Worm (Caenorhabditis elegans) whole organism, L3 larva: ENCODE measurements around the gene C27A2.8.

Source experiments
- R02D3.7 ChIP-seq: fragments of 150-350 bp; optimal IDR thresholded peaks from 2 replicates; lab custom pipeline; 2014; ENCODE audit warnings: missing biosample characterization, missing genetic modification characterization
- ZK546.5 ChIP-seq: sonication (generic microtip); optimal IDR thresholded peaks from 2 replicates; lab custom pipeline; 2017; ENCODE audit warnings: missing biosample characterization, missing genetic modification characterization
- aly-2 ChIP-seq: fragments of 150-350 bp; optimal IDR thresholded peaks from 2 replicates; lab custom pipeline; 2014; ENCODE audit warnings: missing biosample characterization, missing genetic modification characterization
- ama-1 ChIP-seq: fragments of 150-350 bp; optimal IDR thresholded peaks from 2 replicates; lab custom pipeline; 2018
- ceh-16 ChIP-seq: sonication (generic microtip); optimal IDR thresholded peaks from 2 replicates; lab custom pipeline; 2017; ENCODE audit warnings: missing biosample characterization, missing genetic modification characterization
- ceh-28 ChIP-seq: fragments of 150-350 bp; optimal IDR thresholded peaks from 2 replicates; lab custom pipeline; 2014; ENCODE audit warnings: missing biosample characterization, missing genetic modification reagents, missing genetic modification characterization
- ceh-82 ChIP-seq: fragments of 150-350 bp; optimal IDR thresholded peaks from 2 replicates; lab custom pipeline; 2014; ENCODE audit warnings: missing biosample characterization, missing genetic modification characterization
- ceh-9 ChIP-seq: sonication (generic microtip); optimal IDR thresholded peaks from 2 replicates; lab custom pipeline; 2018; ENCODE audit warnings: missing biosample characterization, missing genetic modification characterization
- daf-12 ChIP-seq: fragments of 150-350 bp; optimal IDR thresholded peaks from 2 replicates; lab custom pipeline; 2014; ENCODE audit warnings: missing biosample characterization, missing genetic modification reagents, missing genetic modification characterization
- egl-27 ChIP-seq: sonication (generic microtip); optimal IDR thresholded peaks from 4 replicates; lab custom pipeline; 2017; ENCODE audit warnings: missing biosample characterization, missing genetic modification reagents, missing genetic modification characterization
- egl-5 ChIP-seq: fragments of 150-350 bp; optimal IDR thresholded peaks from 2 replicates; lab custom pipeline; 2017; ENCODE audit warnings: missing biosample characterization, missing genetic modification reagents, missing genetic modification characterization, inconsistent platforms
- elt-1 ChIP-seq: fragments of 150-350 bp; optimal IDR thresholded peaks from 2 replicates; lab custom pipeline; 2014; ENCODE audit warnings: missing biosample characterization, missing genetic modification characterization
- elt-2 ChIP-seq: sonication (generic microtip); optimal IDR thresholded peaks from 2 replicates; lab custom pipeline; 2016; ENCODE audit warnings: missing genetic modification reagents, mild to moderate bottlenecking, missing genetic modification characterization, missing compliant biosample characterization
- elt-3 ChIP-seq, 3 experiments: fragments of 150-350 bp in 1 of 3; sonication (generic microtip) in 2 of 3; optimal IDR thresholded peaks; 2 replicates in 2 of 3; 4 replicates in 1 of 3; lab custom pipeline; 2014 to 2017; ENCODE audit warnings: missing biosample characterization in 3 of 3, missing genetic modification characterization in 3 of 3
- eor-1 ChIP-seq, 2 experiments: fragments of 150-350 bp; optimal IDR thresholded peaks; 2 replicates each; lab custom pipeline; 2014 to 2018; ENCODE audit warnings: missing biosample characterization in 2 of 2, missing genetic modification characterization in 2 of 2
- fkh-10 ChIP-seq: sonication (generic microtip); optimal IDR thresholded peaks from 2 replicates; lab custom pipeline; 2017; ENCODE audit warnings: missing biosample characterization, missing genetic modification reagents, missing genetic modification characterization
- fkh-2 ChIP-seq: fragments of 150-350 bp; optimal IDR thresholded peaks from 2 replicates; lab custom pipeline; 2014; ENCODE audit warnings: missing biosample characterization, missing genetic modification reagents, missing genetic modification characterization
- fos-1 ChIP-seq: fragments of 150-350 bp; optimal IDR thresholded peaks from 2 replicates; lab custom pipeline; 2014; ENCODE audit warnings: missing biosample characterization, missing genetic modification characterization
- hmg-11 ChIP-seq: sonication (generic microtip); optimal IDR thresholded peaks from 2 replicates; lab custom pipeline; 2016; ENCODE audit warnings: missing genetic modification characterization, missing compliant biosample characterization
- jun-1 ChIP-seq: fragments of 150-350 bp; optimal IDR thresholded peaks from 2 replicates; lab custom pipeline; 2014; ENCODE audit warnings: missing biosample characterization, missing genetic modification reagents, missing genetic modification characterization
- lin-15B ChIP-seq: fragments of 150-350 bp; optimal IDR thresholded peaks from 2 replicates; lab custom pipeline; 2014; ENCODE audit warnings: missing biosample characterization, missing genetic modification characterization
- lin-39 ChIP-seq: fragments of 150-350 bp; optimal IDR thresholded peaks from 2 replicates; lab custom pipeline; 2018; ENCODE audit warnings: missing biosample characterization, missing genetic modification reagents, missing genetic modification characterization
- lsy-12 ChIP-seq: sonication (generic microtip); optimal IDR thresholded peaks from 2 replicates; lab custom pipeline; 2016; ENCODE audit warnings: mild to moderate bottlenecking, missing genetic modification characterization, missing compliant biosample characterization
- mdl-1 ChIP-seq: fragments of 150-350 bp; optimal IDR thresholded peaks from 2 replicates; lab custom pipeline; 2014; ENCODE audit warnings: missing biosample characterization, missing genetic modification characterization
- mml-1 ChIP-seq: fragments of 150-350 bp; sonication (generic microtip); optimal IDR thresholded peaks from 3 replicates; lab custom pipeline; 2014; ENCODE audit warnings: missing biosample characterization, missing genetic modification characterization
- nfya-1 ChIP-seq: sonication (generic microtip); optimal IDR thresholded peaks from 2 replicates; lab custom pipeline; 2017; ENCODE audit warnings: missing genetic modification characterization, mild to moderate bottlenecking, missing compliant biosample characterization, antibody characterized with exemption, moderate library complexity; ENCODE audit not compliant: insufficient read depth
- nhr-11 ChIP-seq: fragments of 150-350 bp; optimal IDR thresholded peaks from 2 replicates; lab custom pipeline; 2014; ENCODE audit warnings: missing biosample characterization, missing genetic modification characterization
- nhr-12 ChIP-seq: fragments of 150-350 bp; optimal IDR thresholded peaks from 2 replicates; lab custom pipeline; 2014; ENCODE audit warnings: missing biosample characterization, missing genetic modification characterization
- nhr-23 ChIP-seq: fragments of 150-350 bp; optimal IDR thresholded peaks from 2 replicates; lab custom pipeline; 2014; ENCODE audit warnings: missing biosample characterization, missing genetic modification reagents, missing genetic modification characterization
- nhr-237 ChIP-seq: fragments of 150-350 bp; optimal IDR thresholded peaks from 2 replicates; lab custom pipeline; 2014; ENCODE audit warnings: missing biosample characterization, missing genetic modification characterization
- nhr-25 ChIP-seq: sonication (generic microtip); optimal IDR thresholded peaks from 2 replicates; lab custom pipeline; 2017; ENCODE audit warnings: missing biosample characterization, missing genetic modification characterization
- nhr-28 ChIP-seq: fragments of 150-350 bp; optimal IDR thresholded peaks from 2 replicates; lab custom pipeline; 2014; ENCODE audit warnings: missing biosample characterization, missing genetic modification characterization
- nhr-43 ChIP-seq: sonication (generic microtip); optimal IDR thresholded peaks from 2 replicates; lab custom pipeline; 2016; ENCODE audit warnings: mild to moderate bottlenecking, missing genetic modification characterization, missing compliant biosample characterization; ENCODE audit not compliant: poor library complexity, severe bottlenecking
- nhr-67 ChIP-seq: fragments of 150-350 bp; optimal IDR thresholded peaks from 2 replicates; lab custom pipeline; 2014; ENCODE audit warnings: missing biosample characterization, missing genetic modification characterization
- nhr-76 ChIP-seq: fragments of 150-350 bp; sonication (generic microtip); optimal IDR thresholded peaks from 5 replicates; lab custom pipeline; 2014; ENCODE audit warnings: missing biosample characterization, missing genetic modification characterization
- nhr-77 ChIP-seq: fragments of 150-350 bp; optimal IDR thresholded peaks from 2 replicates; lab custom pipeline; 2014; ENCODE audit warnings: missing biosample characterization, missing genetic modification characterization
- pha-4 ChIP-seq: fragments of 150-350 bp; optimal IDR thresholded peaks from 2 replicates; lab custom pipeline; 2014; ENCODE audit warnings: missing biosample characterization, missing genetic modification reagents, missing genetic modification characterization
- pqm-1 ChIP-seq: fragments of 150-350 bp; optimal IDR thresholded peaks from 2 replicates; lab custom pipeline; 2017; ENCODE audit warnings: missing biosample characterization, missing genetic modification characterization, inconsistent platforms
- sea-2 ChIP-seq: fragments of 150-350 bp; sonication (generic microtip); optimal IDR thresholded peaks from 4 replicates; lab custom pipeline; 2014; ENCODE audit warnings: missing biosample characterization, missing genetic modification reagents, missing genetic modification characterization
- skn-1 ChIP-seq: fragments of 150-350 bp; optimal IDR thresholded peaks from 2 replicates; lab custom pipeline; 2014; ENCODE audit warnings: missing biosample characterization, missing genetic modification characterization
- snpc-4 ChIP-seq: fragments of 150-350 bp; optimal IDR thresholded peaks from 2 replicates; lab custom pipeline; 2014; ENCODE audit warnings: missing biosample characterization, missing genetic modification characterization
- tbx-2 ChIP-seq: sonication (generic microtip); optimal IDR thresholded peaks from 2 replicates; lab custom pipeline; 2016; ENCODE audit warnings: mild to moderate bottlenecking, missing genetic modification characterization, missing compliant biosample characterization
- unc-39 ChIP-seq: sonication (generic microtip); optimal IDR thresholded peaks from 4 replicates; lab custom pipeline; 2017; ENCODE audit warnings: missing biosample characterization, missing genetic modification characterization
- unc-62 ChIP-seq: fragments of 150-350 bp; sonication (generic microtip); optimal IDR thresholded peaks from 4 replicates; lab custom pipeline; 2014; ENCODE audit warnings: missing biosample characterization, missing genetic modification reagents, missing genetic modification characterization
- zag-1 ChIP-seq: fragments of 150-350 bp; optimal IDR thresholded peaks from 2 replicates; lab custom pipeline; 2014; ENCODE audit warnings: missing biosample characterization, missing genetic modification characterization
- ztf-11 ChIP-seq: fragments of 150-350 bp; optimal IDR thresholded peaks from 2 replicates; lab custom pipeline; 2014; ENCODE audit warnings: missing biosample characterization, missing genetic modification characterization
- ztf-4 ChIP-seq: fragments of 150-350 bp; optimal IDR thresholded peaks from 2 replicates; lab custom pipeline; 2014; ENCODE audit warnings: missing biosample characterization, missing genetic modification characterization

The C27A2.8 gene

ce11 chrII:5081124-5081913, 13.5 kb upstream of the C27A2.8 start, which contains the start of gene dsh-2:
Gene dsh-2, minus strand, starts transcription at chrII:5081174.
- TF ChIP-seq jun-1 (tag; lab: Kevin White, UChicago) (no peak), nhr-43 (tag; lab: Kevin White, UChicago) (peak; percentile 37), tbx-2 (no peak), egl-5 (tag; lab: Kevin White, UChicago) (no peak), nfya-1 (tag; lab: Kevin White, UChicago) (peak; percentile 65), nhr-77 (tag; lab: Kevin White, UChicago) (no peak), snpc-4 (tag; lab: Kevin White, UChicago) (peak; percentile 31), ceh-82 (no peak), mml-1 (no peak), eor-1 (tag; optimal IDR thresholded peaks at IDR 0.05; lab: Kevin White, UChicago) (no peak), pqm-1 (tag; lab: Kevin White, UChicago) (peak; percentile 49), R02D3.7 (tag; lab: Kevin White, UChicago) (no peak), nhr-76 (no peak), ZK546.5 (no peak), nhr-23 (peak; percentile 94), nhr-28 (tag; lab: Kevin White, UChicago) (no peak), mdl-1 (tag; lab: Kevin White, UChicago) (no peak), nhr-237 (tag; lab: Kevin White, UChicago) (no peak), lin-39 (no peak), ceh-16 (tag; lab: Kevin White, UChicago) (no peak), ceh-9 (tag; lab: Kevin White, UChicago) (no peak), fkh-2 (tag; lab: Kevin White, UChicago) (no peak), pha-4 (tag; lab: Kevin White, UChicago) (peak; percentile 86), sea-2 (GFP tag; lab: Kevin White, UChicago) (no peak), nhr-12 (tag; lab: Kevin White, UChicago) (no peak), fos-1 (tag; lab: Kevin White, UChicago) (no peak), ceh-28 (peak; percentile 72), elt-3 (tag; optimal IDR thresholded peaks at IDR 0.05; lab: Kevin White, UChicago) (no peak), fkh-10 (no peak), lsy-12 (tag; lab: Kevin White, UChicago) (no peak), hmg-11 (tag; lab: Kevin White, UChicago) (peak; percentile 42), lin-15B (peak; percentile 53), zag-1 (tag; lab: Kevin White, UChicago) (no peak), ama-1 (lab: Kevin White, UChicago) (no peak), elt-2 (tag; lab: Kevin White, UChicago) (peak; percentile 84), ztf-11 (no peak), nhr-25 (tag; lab: Kevin White, UChicago) (peak; percentile 98), egl-27 (tag; lab: Kevin White, UChicago) (peak; percentile 11), skn-1 (tag; lab: Kevin White, UChicago) (no peak), ztf-4 (tag; lab: Kevin White, UChicago) (no peak), unc-62 (no peak), elt-1 (tag; lab: Kevin White, UChicago) (no peak), aly-2 (peak; percentile 26), nhr-11 (no peak), nhr-67 (tag; lab: Kevin White, UChicago) (no peak), daf-12 (no peak), unc-39 (tag; lab: Kevin White, UChicago) (no peak)
